Worm (Caenorhabditis elegans) whole organism, early embryonic: ENCODE data around the gene hsd-2.

Source experiments
- F13C5.2 ChIP-seq: sonication (generic microtip); optimal IDR thresholded peaks from 2 replicates; lab custom pipeline; 2017; ENCODE audit warnings: mild to moderate bottlenecking, missing genetic modification characterization, inconsistent platforms, missing compliant biosample characterization
- aly-1 ChIP-seq: sonication (generic microtip); optimal IDR thresholded peaks from 2 replicates; lab custom pipeline; 2016; ENCODE audit warnings: missing genetic modification characterization, missing compliant biosample characterization
- ama-1 ChIP-seq: fragments of 150-350 bp; optimal IDR thresholded peaks from 2 replicates; lab custom pipeline; 2014
- ceh-36 ChIP-seq: sonication (generic microtip); optimal IDR thresholded peaks from 2 replicates; lab custom pipeline; 2016; ENCODE audit warnings: missing genetic modification characterization, inconsistent platforms, missing compliant biosample characterization
- ets-7 ChIP-seq: sonication (generic microtip); optimal IDR thresholded peaks from 2 replicates; lab custom pipeline; 2016; ENCODE audit warnings: missing genotype, missing genetic modification characterization, missing compliant biosample characterization
- flt-1 ChIP-seq: fragments of 200-800 bp; sonication (Bioruptor generic); IDR thresholded peaks from 2 replicates; pipeline ENCODE4 v1.3.6; 2022; ENCODE audit warnings: missing genetic modification characterization, missing compliant biosample characterization
- pes-1 ChIP-seq: fragments of 200-800 bp; sonication (Bioruptor generic); IDR thresholded peaks from 2 replicates; pipeline ENCODE4 v1.3.6; 2022; ENCODE audit warnings: missing genetic modification reagents, missing genetic modification characterization, missing compliant biosample characterization
- tbx-11 ChIP-seq: fragments of 200-800 bp; sonication (Bioruptor generic); IDR thresholded peaks from 2 replicates; pipeline ENCODE4 v1.3.6; 2022; ENCODE audit warnings: missing genetic modification characterization, missing compliant biosample characterization

DNA sequence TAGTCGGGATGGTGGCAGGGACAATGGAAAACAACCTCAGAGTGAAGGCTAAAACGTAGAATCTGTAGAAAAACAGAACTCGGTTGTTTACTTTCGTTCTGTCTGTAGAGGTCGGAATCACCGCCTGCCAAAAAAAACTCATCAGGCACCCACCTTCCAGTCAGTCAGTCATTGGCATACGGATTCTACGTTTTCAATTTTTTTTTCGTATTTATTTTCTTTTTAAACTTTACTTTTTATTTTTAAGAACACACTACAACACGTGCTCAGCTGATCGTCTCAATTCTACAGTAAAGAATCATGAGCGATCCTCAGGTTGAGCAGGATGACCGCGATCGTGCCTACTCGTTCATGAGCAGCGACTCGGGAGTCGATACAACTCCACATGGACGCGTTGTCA, 28.5 kb upstream of the hsd-2 start, which contains the start of gene lfi-1:
- TF ChIP-seq pes-1 (GFP tag; lab: Robert Waterston, UW) (no peak), flt-1 (GFP tag; lab: Robert Waterston, UW) (no peak), ets-7 (no peak), ama-1 (lab: Kevin White, UChicago) (no peak), tbx-11 (GFP tag; lab: Robert Waterston, UW) (no peak), F13C5.2 (tag; lab: Kevin White, UChicago) (no peak), aly-1 (no peak), ceh-36 (no peak)
